Worm (Caenorhabditis elegans): ENCODE measurements around the gene K06H6.5.

Gene K06H6.5

DNA sequence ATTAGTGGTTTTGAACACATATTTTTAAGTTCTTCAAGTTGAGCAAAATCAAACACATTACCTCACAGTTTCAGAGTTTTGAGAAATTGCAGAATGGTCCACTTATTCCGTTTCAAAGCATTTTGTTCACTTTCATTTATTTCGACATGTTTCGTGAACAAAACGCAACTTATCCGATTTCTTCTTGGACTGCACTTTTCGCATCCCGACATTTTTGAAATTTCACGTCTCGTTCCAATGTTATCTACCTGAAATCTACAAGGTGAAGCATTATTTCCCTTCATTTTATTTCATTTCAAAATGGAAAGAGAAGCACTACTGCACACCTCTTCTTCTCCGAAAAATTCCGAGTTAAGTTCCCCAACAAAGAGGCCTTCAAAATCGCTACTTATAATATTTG is 14.0 kb downstream of the K06H6.5 start, which contains the start of gene ZK488.6:
Gene ZK488.6 (plus strand): TSS at position 301 of the 400 bp plus-strand sequence.
- TF ChIP-seq unc-39 (tag; optimal IDR thresholded peaks at IDR 0.05) (no peak), mdl-1 (tag; optimal IDR thresholded peaks at IDR 0.05) (no peak), jun-1 (tag; optimal IDR thresholded peaks at IDR 0.05) (no peak), lin-15B (tag; optimal IDR thresholded peaks at IDR 0.05) (no peak), elt-1 (tag; optimal IDR thresholded peaks at IDR 0.05) (no peak), nhr-237 (tag; optimal IDR thresholded peaks at IDR 0.05) (no peak), snpc-4 (tag; optimal IDR thresholded peaks at IDR 0.05) (no peak), ceh-82 (tag; optimal IDR thresholded peaks at IDR 0.05) (no peak), ceh-9 (tag; optimal IDR thresholded peaks at IDR 0.05) (no peak), pqm-1 (tag; optimal IDR thresholded peaks at IDR 0.05) (no peak), ceh-16 (tag; optimal IDR thresholded peaks at IDR 0.05) (no peak), eor-1 (tag; optimal IDR thresholded peaks at IDR 0.05) (no peak), nhr-77 (tag; optimal IDR thresholded peaks at IDR 0.05) (no peak)

DNA sequence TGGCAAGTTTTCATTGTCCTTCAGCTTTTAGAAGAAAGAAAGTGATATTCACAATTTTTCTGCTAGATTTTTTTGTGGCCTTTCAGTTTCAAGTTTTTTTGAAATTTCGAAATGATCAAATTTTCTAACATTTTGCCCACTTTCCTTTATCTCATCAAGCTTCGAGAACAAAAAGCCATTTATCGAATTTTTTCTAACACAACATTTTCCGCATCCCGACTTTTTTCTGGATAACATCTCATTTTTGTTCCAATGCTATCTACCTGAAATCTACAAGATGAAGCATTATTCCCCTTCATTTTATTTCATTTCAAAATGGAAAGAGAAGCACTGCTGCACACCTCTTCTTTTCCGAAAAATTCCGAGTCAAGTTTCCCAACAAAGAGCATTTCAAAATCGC is 16.8 kb downstream of the K06H6.5 start, which contains the start of gene ZK488.5:
Gene ZK488.5 (plus strand): TSS at position 301 of the 400 bp plus-strand sequence.
- TF ChIP-seq elt-3 (tag; optimal IDR thresholded peaks at IDR 0.05): no peak
- TF ChIP-seq lin-15B (tag; optimal IDR thresholded peaks at IDR 0.05): no peak
- no peak for TF ChIP-seq pha-4 (tag; optimal IDR thresholded peaks at IDR 0.05)
- TF ChIP-seq nhr-28 (tag; optimal IDR thresholded peaks at IDR 0.05): no peak
- TF ChIP-seq elt-1 (tag; optimal IDR thresholded peaks at IDR 0.05): no peak
- no peak for TF ChIP-seq sea-2 (GFP tag; optimal IDR thresholded peaks at IDR 0.05)
- no peak for TF ChIP-seq lin-39 (tag; optimal IDR thresholded peaks at IDR 0.05)
- TF ChIP-seq ztf-11 (tag; optimal IDR thresholded peaks at IDR 0.05): no peak
- no peak for TF ChIP-seq nhr-76 (tag; optimal IDR thresholded peaks at IDR 0.05)
- no peak for TF ChIP-seq nhr-12 (tag; optimal IDR thresholded peaks at IDR 0.05)
- no peak for TF ChIP-seq jun-1 (tag; optimal IDR thresholded peaks at IDR 0.05)
- no peak for TF ChIP-seq ama-1 (optimal IDR thresholded peaks at IDR 0.05)

DNA sequence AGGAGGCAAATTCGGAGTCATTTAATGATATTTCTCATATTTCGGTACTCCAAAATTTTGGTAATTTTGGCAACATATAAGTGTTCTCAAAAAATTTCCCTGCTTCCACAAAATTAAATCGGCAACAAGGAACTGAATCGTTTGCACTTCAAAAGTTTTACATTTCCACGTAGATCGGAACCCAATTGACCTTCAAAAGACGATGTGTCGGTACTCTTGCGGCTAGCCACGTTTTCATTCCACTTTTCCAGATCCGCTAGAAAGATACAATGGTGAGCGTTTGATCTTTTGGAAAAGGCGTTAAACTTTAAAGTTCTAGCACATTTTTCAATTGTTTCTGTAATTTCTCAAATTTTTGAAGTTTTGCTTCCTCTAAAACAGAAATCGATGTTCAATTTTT is 20.8 kb downstream of the K06H6.5 start:
- peak; percentile 59 for TF ChIP-seq nhr-23 (tag; optimal IDR thresholded peaks at IDR 0.05)
- peak; percentile 88 for TF ChIP-seq elt-1 (tag; optimal IDR thresholded peaks at IDR 0.05)
- TF ChIP-seq ZK546.5 (tag; optimal IDR thresholded peaks at IDR 0.05): no peak
- TF ChIP-seq nhr-25 (tag; optimal IDR thresholded peaks at IDR 0.05): peak; percentile 40

DNA sequence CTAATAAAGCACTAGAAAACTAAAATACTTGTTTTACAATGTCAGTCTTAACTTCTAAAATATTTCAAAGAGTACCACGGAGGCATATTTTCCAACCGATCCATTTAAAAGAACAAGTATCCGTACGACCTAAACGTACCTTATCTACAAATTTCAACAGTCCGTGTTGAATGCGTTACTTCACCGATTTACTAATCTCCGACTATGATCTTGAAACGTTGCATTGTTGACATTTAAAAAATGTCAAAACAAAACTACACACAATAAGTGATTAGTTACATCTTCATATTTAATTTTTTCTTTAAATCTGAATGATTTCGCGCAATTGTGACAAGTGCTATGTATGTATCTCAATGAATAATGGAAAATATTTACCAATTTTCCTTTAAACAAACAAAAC is 21.7 kb downstream of the K06H6.5 start:
- peak; percentile 85 for TF ChIP-seq elt-1 (tag; optimal IDR thresholded peaks at IDR 0.05)
- TF ChIP-seq pha-4 (tag; optimal IDR thresholded peaks at IDR 0.05): no peak
- peak; percentile 58 for TF ChIP-seq nhr-23 (tag; optimal IDR thresholded peaks at IDR 0.05)

DNA sequence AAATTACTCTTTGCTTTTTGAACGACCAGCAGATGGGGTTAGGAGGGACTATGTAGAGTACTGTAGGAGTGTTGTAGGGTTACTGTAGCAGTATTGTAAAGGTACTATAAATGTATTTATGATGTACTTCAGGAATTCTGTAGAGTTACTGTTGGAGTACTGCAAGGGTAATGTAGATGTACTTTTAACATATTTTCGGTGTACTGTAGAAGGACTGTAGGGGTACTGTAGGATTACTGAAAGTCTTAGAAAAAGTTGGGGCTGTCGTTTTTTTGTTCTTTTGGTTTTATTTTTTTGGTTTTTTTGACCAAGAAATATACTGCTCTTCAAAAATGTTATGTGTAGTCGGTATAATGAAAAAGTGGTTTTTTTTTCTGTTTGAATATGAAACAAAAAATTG is 22.5 kb downstream of the K06H6.5 start:
- TF ChIP-seq ceh-82 (tag; optimal IDR thresholded peaks at IDR 0.05): no peak
- no peak for TF ChIP-seq sea-2 (GFP tag; optimal IDR thresholded peaks at IDR 0.05)
- no peak for TF ChIP-seq lsy-12 (tag; optimal IDR thresholded peaks at IDR 0.05)
- TF ChIP-seq ceh-16 (tag; optimal IDR thresholded peaks at IDR 0.05): no peak

DNA sequence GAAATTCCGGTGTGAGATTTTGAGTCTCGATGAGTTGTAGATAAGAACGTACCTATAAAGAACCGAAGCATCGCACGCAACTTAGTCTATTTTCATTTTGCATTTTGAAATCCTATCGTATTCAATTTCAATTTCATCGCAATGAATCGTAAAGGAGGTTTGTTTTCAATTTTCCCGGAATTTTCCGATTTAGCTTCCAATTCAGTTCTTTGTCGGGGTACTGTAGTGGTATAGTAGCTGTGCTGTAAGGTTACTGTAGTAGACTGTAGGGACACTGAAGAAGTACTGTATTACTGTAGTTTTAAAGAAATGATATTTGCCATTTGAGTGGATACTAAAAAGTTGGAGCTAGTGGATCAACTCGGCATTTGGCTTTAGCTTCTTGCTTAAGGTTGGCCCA is 23.6 kb downstream of the K06H6.5 start:
- TF ChIP-seq elt-3 (tag; optimal IDR thresholded peaks at IDR 0.05) (no peak), eor-1 (tag; optimal IDR thresholded peaks at IDR 0.05) (no peak), nhr-77 (tag; optimal IDR thresholded peaks at IDR 0.05) (no peak), zag-1 (tag; optimal IDR thresholded peaks at IDR 0.05) (no peak), pqm-1 (tag; optimal IDR thresholded peaks at IDR 0.05) (no peak), ceh-16 (tag; optimal IDR thresholded peaks at IDR 0.05) (no peak), lsy-12 (tag; optimal IDR thresholded peaks at IDR 0.05) (no peak), ama-1 (optimal IDR thresholded peaks at IDR 0.05) (no peak)

DNA sequence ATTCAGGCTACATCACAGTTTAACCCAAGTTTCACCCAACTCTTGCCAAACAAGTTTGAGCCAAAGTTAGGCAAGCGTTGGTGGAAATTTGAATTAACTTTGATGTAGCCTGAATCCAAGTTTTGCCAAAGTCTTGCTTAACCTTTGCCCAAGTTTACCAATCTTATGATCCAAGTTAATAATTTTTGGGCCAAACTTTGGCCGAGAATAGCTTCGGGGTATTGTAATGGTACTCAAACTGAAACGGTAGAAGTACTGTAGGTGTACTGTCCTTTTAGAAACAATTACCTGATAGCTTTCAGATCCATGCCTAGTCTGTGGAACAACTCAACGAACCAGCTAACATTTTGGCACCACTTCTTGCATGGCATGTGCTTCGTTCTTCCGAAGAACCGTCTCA is 24.1 kb downstream of the K06H6.5 start, which contains the start of gene nhr-251:
Gene nhr-251 (plus strand): TSS at position 301 of the 400 bp plus-strand sequence.
- TF ChIP-seq zag-1 (tag; optimal IDR thresholded peaks at IDR 0.05): no peak
- no peak for TF ChIP-seq ztf-11 (tag; optimal IDR thresholded peaks at IDR 0.05)
- TF ChIP-seq ama-1 (optimal IDR thresholded peaks at IDR 0.05): no peak
- no peak for TF ChIP-seq sea-2 (GFP tag; optimal IDR thresholded peaks at IDR 0.05)
- TF ChIP-seq nhr-25 (tag; optimal IDR thresholded peaks at IDR 0.05): no peak
- no peak for TF ChIP-seq nfya-1 (tag; optimal IDR thresholded peaks at IDR 0.05; ENCODE audit: insufficient read depth)
- TF ChIP-seq lin-39 (tag; optimal IDR thresholded peaks at IDR 0.05): no peak
- no peak for TF ChIP-seq pha-4 (tag; optimal IDR thresholded peaks at IDR 0.05)
- TF ChIP-seq lsy-12 (tag; optimal IDR thresholded peaks at IDR 0.05): no peak
- TF ChIP-seq ceh-16 (tag; optimal IDR thresholded peaks at IDR 0.05): no peak
- TF ChIP-seq ceh-9 (tag; optimal IDR thresholded peaks at IDR 0.05): no peak

All from whole organism, L3 larva.